Worm (Caenorhabditis elegans) whole organism, young adult: ENCODE results near the gene srlf-27.

ENCODE experiments used
- C06A6.2 ChIP-seq: fragments of 200-800 bp; sonication (Bioruptor generic); conservative IDR thresholded peaks from 2 replicates; pipeline ENCODE4 v1.3.6; 2022; ENCODE audit warnings: missing genetic modification characterization, missing compliant biosample characterization
- cebp-1 ChIP-seq, 2 experiments: fragments of 200-800 bp in 1 of 2; sonication (Bioruptor generic) in 1 of 2; sonication (generic microtip) in 1 of 2; IDR thresholded peaks in 1 of 2; optimal IDR thresholded peaks in 1 of 2; 2 replicates each; pipeline versions ENCODE4 v1.3.6 to Lab custom; 2017 to 2022; ENCODE audit warnings: missing compliant biosample characterization in 2 of 2, missing genetic modification characterization in 2 of 2, mild to moderate bottlenecking in 1 of 2, missing genetic modification reagents in 1 of 2, moderate library complexity in 1 of 2
- dpl-1 ChIP-seq: fragments of 150-350 bp; optimal IDR thresholded peaks from 2 replicates; lab custom pipeline; 2014; ENCODE audit warnings: missing biosample characterization, missing genetic modification reagents, missing genetic modification characterization
- hlh-12 ChIP-seq: sonication (generic microtip); optimal IDR thresholded peaks from 2 replicates; lab custom pipeline; 2016; ENCODE audit warnings: missing genetic modification characterization, missing compliant biosample characterization
- mel-28 ChIP-seq: sonication (generic microtip); optimal IDR thresholded peaks from 2 replicates; lab custom pipeline; 2016; ENCODE audit warnings: borderline replicate concordance, mild to moderate bottlenecking, missing genetic modification characterization, missing compliant biosample characterization
- snpc-4 ChIP-seq, 5 experiments: fragments of 150-350 bp in 1 of 5; sonication (generic microtip) in 4 of 5; optimal IDR thresholded peaks; 2 replicates each; lab custom pipeline; 2014 to 2018; ENCODE audit warnings: missing genetic modification characterization in 5 of 5, missing biosample characterization in 3 of 5, antibody characterized with exemption in 2 of 5, mild to moderate bottlenecking in 2 of 5, missing compliant biosample characterization in 2 of 5, missing genotype in 2 of 5, moderate library complexity in 2 of 5, missing genetic modification reagents in 1 of 5
- zfh-2 ChIP-seq: fragments of 200-800 bp; sonication (Bioruptor generic); conservative IDR thresholded peaks from 2 replicates; pipeline ENCODE4 v1.3.6; 2022; ENCODE audit warnings: missing genetic modification reagents, missing genetic modification characterization, missing compliant biosample characterization

DNA sequence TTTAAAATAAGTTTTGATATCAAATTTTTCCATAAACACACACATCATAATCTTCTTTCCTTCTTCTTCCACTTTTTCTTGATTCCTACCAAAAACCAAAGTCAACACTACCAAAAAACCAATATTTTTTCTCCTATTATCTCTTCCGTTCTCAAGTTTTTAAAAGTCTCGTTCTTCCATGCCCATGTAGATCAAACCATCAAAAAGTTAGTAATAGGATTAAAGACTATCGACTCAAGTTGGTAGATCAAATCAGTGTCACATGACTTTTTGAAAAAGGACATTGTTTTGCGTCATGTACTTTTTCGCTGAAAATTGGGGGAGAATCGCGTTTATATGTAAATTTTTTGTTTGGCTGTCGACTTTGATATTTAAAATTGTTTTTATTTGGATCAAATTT is 34.5 kb upstream of the srlf-27 start:
- TF ChIP-seq zfh-2 (GFP tag; lab: Robert Waterston, UW) (no peak), C06A6.2 (GFP tag; lab: Robert Waterston, UW) (no peak), mel-28 (tag; lab: Kevin White, UChicago) (no peak), dpl-1 (GFP tag; lab: Kevin White, UChicago) (no peak), snpc-4 (GFP tag; optimal IDR thresholded peaks at IDR 0.05; lab: Kevin White, UChicago) (no peak), snpc-4 (tag; optimal IDR thresholded peaks at IDR 0.05; lab: Kevin White, UChicago) (no peak), hlh-12 (no peak), cebp-1 (GFP tag; IDR thresholded peaks at IDR 0.05; lab: Robert Waterston, UW) (no peak), cebp-1 (tag; optimal IDR thresholded peaks at IDR 0.05; lab: Kevin White, UChicago) (no peak)
